Worm (Caenorhabditis elegans) whole organism, L1 larva: Measurements from ENCODE around the gene T09F5.1.

Experiments used
- C34B4.2 ChIP-seq: sonication (generic microtip); optimal IDR thresholded peaks from 2 replicates; lab custom pipeline; 2017; ENCODE audit warnings: mild to moderate bottlenecking, missing genetic modification characterization, missing compliant biosample characterization
- F16B12.6 ChIP-seq: fragments of 150-350 bp; optimal IDR thresholded peaks from 2 replicates; lab custom pipeline; 2014; ENCODE audit warnings: missing biosample characterization, missing genetic modification characterization
- aly-2 ChIP-seq: fragments of 150-350 bp; optimal IDR thresholded peaks from 2 replicates; lab custom pipeline; 2014; ENCODE audit warnings: missing biosample characterization, missing genetic modification characterization
- ama-1 ChIP-seq: fragments of 150-350 bp; optimal IDR thresholded peaks from 2 replicates; lab custom pipeline; 2014
- ceh-63 ChIP-seq: fragments of 200-800 bp; sonication (Bioruptor generic); optimal IDR thresholded peaks from 2 replicates; lab custom pipeline; 2018; ENCODE audit warnings: mild to moderate bottlenecking, missing genetic modification characterization, missing compliant biosample characterization
- ceh-8 ChIP-seq: fragments of 200-800 bp; sonication (Bioruptor generic); optimal IDR thresholded peaks from 2 replicates; lab custom pipeline; 2018; ENCODE audit warnings: mild to moderate bottlenecking, missing genetic modification characterization, moderate library complexity, missing compliant biosample characterization
- ceh-88 ChIP-seq: fragments of 200-800 bp; sonication (Bioruptor generic); IDR thresholded peaks from 2 replicates; pipeline ENCODE4 v1.3.6; 2022; ENCODE audit warnings: missing genetic modification characterization, missing compliant biosample characterization
- efl-1 ChIP-seq, 4 experiments: fragments of 150-350 bp; optimal IDR thresholded peaks in 3 of 4; peaks in 1 of 4; 1 replicate in 1 of 4; 2 replicates in 3 of 4; lab custom pipeline; 2014; ENCODE audit warnings: missing biosample characterization in 2 of 4, missing genetic modification characterization in 2 of 4, missing genetic modification reagents in 2 of 4
- efl-3 ChIP-seq: fragments of 200-800 bp; sonication (Bioruptor generic); optimal IDR thresholded peaks from 2 replicates; lab custom pipeline; 2018; ENCODE audit warnings: mild to moderate bottlenecking, missing genetic modification characterization, missing compliant biosample characterization
- elt-2 ChIP-seq: sonication (generic microtip); optimal IDR thresholded peaks from 2 replicates; lab custom pipeline; 2016; ENCODE audit warnings: missing genetic modification characterization, mild to moderate bottlenecking, inconsistent platforms, missing compliant biosample characterization, missing genetic modification reagents
- fkh-10 ChIP-seq: sonication (generic microtip); optimal IDR thresholded peaks from 2 replicates; lab custom pipeline; 2017; ENCODE audit warnings: missing biosample characterization, missing genetic modification reagents, missing genetic modification characterization
- fos-1 ChIP-seq: fragments of 150-350 bp; optimal IDR thresholded peaks from 2 replicates; lab custom pipeline; 2014; ENCODE audit warnings: missing biosample characterization, missing genetic modification characterization
- hlh-17 ChIP-seq: fragments of 200-800 bp; sonication (Bioruptor generic); optimal IDR thresholded peaks from 2 replicates; lab custom pipeline; 2018; ENCODE audit warnings: missing genetic modification characterization, mild to moderate bottlenecking, missing compliant biosample characterization, moderate library complexity, borderline replicate concordance
- jun-1 ChIP-seq: fragments of 150-350 bp; optimal IDR thresholded peaks from 2 replicates; lab custom pipeline; 2014; ENCODE audit warnings: missing biosample characterization, missing genetic modification reagents, missing genetic modification characterization
- lin-13 ChIP-seq: fragments of 150-350 bp; optimal IDR thresholded peaks from 2 replicates; lab custom pipeline; 2014; ENCODE audit warnings: missing biosample characterization, missing genetic modification reagents, missing genetic modification characterization
- lin-15B ChIP-seq: fragments of 150-350 bp; sonication (generic microtip); optimal IDR thresholded peaks from 3 replicates; lab custom pipeline; 2014; ENCODE audit warnings: missing biosample characterization, missing genetic modification characterization
- lin-35 ChIP-seq, 2 experiments: fragments of 150-350 bp; optimal IDR thresholded peaks; 2 replicates each; lab custom pipeline; 2014; ENCODE audit warnings: missing biosample characterization in 2 of 2, missing genetic modification characterization in 2 of 2, missing genetic modification reagents in 2 of 2
- lin-39 ChIP-seq: fragments of 150-350 bp; optimal IDR thresholded peaks from 2 replicates; lab custom pipeline; 2014; ENCODE audit warnings: missing biosample characterization, missing genetic modification reagents, missing genetic modification characterization
- lir-3 ChIP-seq: sonication (generic microtip); optimal IDR thresholded peaks from 2 replicates; lab custom pipeline; 2016; ENCODE audit warnings: mild to moderate bottlenecking, missing genetic modification characterization, moderate library complexity, missing compliant biosample characterization; ENCODE audit not compliant: poor library complexity
- mef-2 ChIP-seq: fragments of 150-350 bp; optimal IDR thresholded peaks from 2 replicates; lab custom pipeline; 2014; ENCODE audit warnings: missing biosample characterization, missing genetic modification characterization
- nhr-77 ChIP-seq: fragments of 150-350 bp; optimal IDR thresholded peaks from 2 replicates; lab custom pipeline; 2014; ENCODE audit warnings: missing biosample characterization, missing genetic modification characterization
- nhr-85 ChIP-seq: sonication (generic microtip); peaks from one replicate; lab custom pipeline; 2016; ENCODE audit warnings: missing genetic modification characterization, inconsistent platforms, missing compliant biosample characterization
- snpc-4 ChIP-seq: fragments of 150-350 bp; optimal IDR thresholded peaks from 2 replicates; lab custom pipeline; 2014; ENCODE audit warnings: missing biosample characterization, missing genetic modification characterization
- sptf-1 ChIP-seq: fragments of 150-350 bp; optimal IDR thresholded peaks from 2 replicates; lab custom pipeline; 2014; ENCODE audit warnings: missing biosample characterization, missing genetic modification characterization
- swsn-7 ChIP-seq: sonication (generic microtip); optimal IDR thresholded peaks from 2 replicates; lab custom pipeline; 2016; ENCODE audit warnings: missing genetic modification characterization, missing compliant biosample characterization
- unc-62 ChIP-seq: fragments of 150-350 bp; optimal IDR thresholded peaks from 2 replicates; lab custom pipeline; 2014; ENCODE audit warnings: missing biosample characterization, missing genetic modification reagents, missing genetic modification characterization
- zag-1 ChIP-seq: fragments of 150-350 bp; optimal IDR thresholded peaks from 2 replicates; lab custom pipeline; 2014; ENCODE audit warnings: missing biosample characterization, missing genetic modification characterization

T09F5.1 gene

ce11 chrV:15192377-15192776 lies 43.5 kb downstream of the T09F5.1 start, which contains the start of gene plc-2 (continued):
- no peak for TF ChIP-seq fkh-10 (GFP tag; lab: Kevin White, UChicago)
- no peak for TF ChIP-seq lin-39 (tag; lab: Kevin White, UChicago)
- TF ChIP-seq nhr-85 (tag; lab: Kevin White, UChicago) = peak; percentile 27
- TF ChIP-seq, all 84 proteins: peak for 4

ce11 chrV:15193909-15194308 lies 45.0 kb downstream of the T09F5.1 start, which contains the start of gene Y75B12B.13:
Gene Y75B12B.13 (minus strand): TSS chrV:15194009.
- TF ChIP-seq swsn-7 (tag; lab: Kevin White, UChicago) (no peak), fos-1 (tag; lab: Kevin White, UChicago) (no peak), efl-1 (optimal IDR thresholded peaks at IDR 0.05; lab: Kevin White, UChicago) (no peak), efl-1 (GFP tag; optimal IDR thresholded peaks at IDR 0.05 in 1 of 2; lab: Kevin White, UChicago) (peak in 1 of 2 experiments; percentile 51)

ce11 chrV:15197955-15198354 lies 49.1 kb downstream of the T09F5.1 start, which contains the start of gene srw-1:
Gene srw-1 (plus strand): TSS chrV:15198255.
- TF ChIP-seq nhr-77 (tag; lab: Kevin White, UChicago) (no peak), elt-2 (tag; lab: Kevin White, UChicago) (no peak), ama-1 (lab: Kevin White, UChicago) (no peak)

ce11 chrV:15199768-15200167 lies 50.9 kb downstream of the T09F5.1 start, which contains the start of gene Y75B12B.10:
Gene Y75B12B.10 (plus strand): TSS chrV:15200068.
- TF ChIP-seq snpc-4 (no peak), lir-3 (no peak), mef-2 (tag; lab: Kevin White, UChicago) (no peak), C34B4.2 (tag; lab: Kevin White, UChicago) (no peak), ceh-8 (GFP tag; lab: Kevin White, UChicago) (no peak), zag-1 (tag; lab: Kevin White, UChicago) (no peak), swsn-7 (tag; lab: Kevin White, UChicago) (no peak), jun-1 (tag; lab: Kevin White, UChicago) (no peak), ceh-88 (GFP tag; lab: Robert Waterston, UW) (no peak), efl-3 (GFP tag; lab: Kevin White, UChicago) (no peak), hlh-17 (GFP tag; lab: Kevin White, UChicago) (no peak), lin-13 (GFP tag; lab: Kevin White, UChicago) (no peak), fkh-10 (GFP tag; lab: Kevin White, UChicago) (no peak), lin-15B (no peak), unc-62 (GFP tag; lab: Kevin White, UChicago) (no peak), aly-2 (tag; lab: Kevin White, UChicago) (no peak), sptf-1 (tag; lab: Kevin White, UChicago) (no peak), lin-35 (GFP tag; optimal IDR thresholded peaks at IDR 0.05; lab: Kevin White, UChicago) (no peak), ceh-63 (GFP tag; lab: Kevin White, UChicago) (no peak), F16B12.6 (tag; lab: Kevin White, UChicago) (no peak)
- TF ChIP-seq, all 84 proteins: peak for 0
